Fruit fly (Drosophila melanogaster): ENCODE data around the gene Rev1.

Gene Rev1

dm6 chr3L:615425-616046 is 38.6 kb upstream of the Rev1 start (continued):
- TF ChIP-seq CG12659 (GFP tag; optimal IDR thresholded peaks at IDR 0.05) (peak; percentile 82), CG10147 (GFP tag; optimal IDR thresholded peaks at IDR 0.05) (peak; percentile 70), z (GFP tag; IDR thresholded peaks at IDR 0.05) (no peak), dmrt99B (tag; optimal IDR thresholded peaks at IDR 0.05) (peak; percentile 95), btn (GFP tag; optimal IDR thresholded peaks at IDR 0.05) (peak; percentile 83), dan (GFP tag; IDR thresholded peaks at IDR 0.05) (peak; percentile 52; the same call in 1 of the 2 replicates), ewg (GFP tag; optimal IDR thresholded peaks at IDR 0.05) (peak; percentile 79), ftz-f1 (GFP tag; optimal IDR thresholded peaks at IDR 0.05) (no peak), Dip2 (GFP tag; IDR thresholded peaks at IDR 0.05) (no peak), CG5953 (GFP tag; IDR thresholded peaks at IDR 0.05) (peak; percentile 73), Doc3 (GFP tag; IDR thresholded peaks at IDR 0.05; ENCODE audit: partially characterized antibody) (no peak), Eip74EF (GFP tag; optimal IDR thresholded peaks at IDR 0.05) (peak in 1 of 2 experiments; percentile 77), lmd (GFP tag; IDR thresholded peaks at IDR 0.05) (peak; percentile 90), Med (GFP tag) (peak; percentile 94), CG17361 (GFP tag; IDR thresholded peaks at IDR 0.05) (peak; percentile 91), CG8478 (optimal IDR thresholded peaks at IDR 0.05) (no peak), CG15601 (tag; optimal IDR thresholded peaks at IDR 0.05) (peak; percentile 86), NC2β (GFP tag; optimal IDR thresholded peaks at IDR 0.05) (peak; percentile 87), CG8359 (GFP tag; optimal IDR thresholded peaks at IDR 0.05; ENCODE audit: borderline replicate concordance) (peak; percentile 72), CG2120 (GFP tag; optimal IDR thresholded peaks at IDR 0.05) (peak; percentile 69), schlank (tag; optimal IDR thresholded peaks at IDR 0.05) (no peak), CG32767 (GFP tag; IDR thresholded peaks at IDR 0.05) (peak; percentile 87), emc (GFP tag; optimal IDR thresholded peaks at IDR 0.05) (peak; percentile 50), CG6272 (GFP tag; IDR thresholded peaks at IDR 0.05) (peak; percentile 79), cg (GFP tag; optimal IDR thresholded peaks at IDR 0.05) (peak; percentile 46), CG15011 (GFP tag; optimal IDR thresholded peaks at IDR 0.05) (peak; percentile 65), ci (GFP tag; IDR thresholded peaks at IDR 0.05) (peak; percentile 94), CoRest (tag; optimal IDR thresholded peaks at IDR 0.05) (peak; percentile 89), Dbx (GFP tag; IDR thresholded peaks at IDR 0.05) (peak; percentile 65; the same call in 2 of the 3 replicates), Hsf (GFP tag; optimal IDR thresholded peaks at IDR 0.05) (peak; percentile 86), slp2 (GFP tag; optimal IDR thresholded peaks at IDR 0.05) (peak; percentile 87), Bgb (GFP tag; IDR thresholded peaks at IDR 0.05; ENCODE audit: partially characterized antibody) (no peak), Pdp1 (GFP tag; optimal IDR thresholded peaks at IDR 0.05) (peak; percentile 28 to 84), tin (GFP tag; optimal IDR thresholded peaks at IDR 0.05) (peak; percentile 83), Dfd (GFP tag; optimal IDR thresholded peaks at IDR 0.05) (no peak), CTCF (GFP tag; optimal IDR thresholded peaks at IDR 0.05) (peak; percentile 44), CG7963 (GFP tag; IDR thresholded peaks at IDR 0.05; ENCODE audit: partially characterized antibody) (no peak), CG9797 (GFP tag; optimal IDR thresholded peaks at IDR 0.05) (no peak), Fer3 (tag; optimal IDR thresholded peaks at IDR 0.05) (peak; percentile 86), prd (optimal IDR thresholded peaks at IDR 0.05) (no peak), prd (GFP tag; IDR thresholded peaks at IDR 0.05) (peak; percentile 93), CG8944 (GFP tag; optimal IDR thresholded peaks at IDR 0.05) (peak; percentile 85), mld (GFP tag; IDR thresholded peaks at IDR 0.05; ENCODE audit: partially characterized antibody) (no peak), wdn (GFP tag; IDR thresholded peaks at IDR 0.05) (peak; percentile 51; the same call in 1 of the 2 replicates), sens-2 (GFP tag; IDR thresholded peaks at IDR 0.05) (peak; percentile 81), dati (GFP tag; IDR thresholded peaks at IDR 0.05) (no peak), CG10366 (GFP tag; IDR thresholded peaks at IDR 0.05) (peak; percentile 90), ac (GFP tag; optimal IDR thresholded peaks at IDR 0.05) (peak; percentile 22), CG2116 (GFP tag; optimal IDR thresholded peaks at IDR 0.05) (peak; percentile 20), CG6854 (GFP tag; optimal IDR thresholded peaks at IDR 0.05) (peak; percentile 29), CG8765 (GFP tag; IDR thresholded peaks at IDR 0.05) (no peak; the same call in 1 of the 2 replicates)
